Fruit fly (Drosophila melanogaster): ENCODE data around the gene Ncc69.

dm6 chr3L:12410472-12411213 is 19.4 kb upstream of the Ncc69 start:
- TF ChIP-seq E2f1 (GFP tag; IDR thresholded peaks at IDR 0.05) (no peak), GATAe (GFP tag; conservative IDR thresholded peaks at IDR 0.05) (no peak), CG10147 (GFP tag; optimal IDR thresholded peaks at IDR 0.05) (no peak), CG7839 (tag; optimal IDR thresholded peaks at IDR 0.05) (no peak), CG2202 (tag; optimal IDR thresholded peaks at IDR 0.05) (no peak), ac (GFP tag; optimal IDR thresholded peaks at IDR 0.05) (no peak), h (optimal IDR thresholded peaks at IDR 0.05) (no peak), CG3281 (GFP tag; optimal IDR thresholded peaks at IDR 0.05) (no peak), Rfx (GFP tag; IDR thresholded peaks at IDR 0.05) (no peak)

Measured in whole organism, embryonic.